Fruit fly (Drosophila melanogaster): ENCODE measurements around the gene Ack.
A peak's percentile ranks its signal among the peaks of the same experiment; 100 is the strongest.

Ack gene

dm6 chr3L:4059293-4059820 lies 48.6 kb upstream of the Ack start, which contains the start of gene Ugt305A1 (continued):
- TF ChIP-seq wdn (GFP tag; IDR thresholded peaks at IDR 0.05) (no peak), CG13894 (tag; optimal IDR thresholded peaks at IDR 0.05) (no peak), CG18476 (GFP tag; optimal IDR thresholded peaks at IDR 0.05) (no peak), ham (GFP tag; IDR thresholded peaks at IDR 0.05) (no peak), rib (GFP tag; IDR thresholded peaks at IDR 0.05) (no peak), Dfd (GFP tag; optimal IDR thresholded peaks at IDR 0.05) (no peak), E2f2 (GFP tag; IDR thresholded peaks at IDR 0.05) (no peak), CG6765 (GFP tag; optimal IDR thresholded peaks at IDR 0.05) (no peak), Lpt (GFP tag; optimal IDR thresholded peaks at IDR 0.05) (no peak), Mad (GFP tag; optimal IDR thresholded peaks at IDR 0.05) (no peak), psq (GFP tag; optimal IDR thresholded peaks at IDR 0.05) (no peak), CG14441 (GFP tag; IDR thresholded peaks at IDR 0.05) (no peak), ERR (GFP tag; optimal IDR thresholded peaks at IDR 0.05) (no peak), az2 (GFP tag; optimal IDR thresholded peaks at IDR 0.05) (no peak), CG4424 (GFP tag; optimal IDR thresholded peaks at IDR 0.05) (no peak), ranshi (GFP tag; IDR thresholded peaks at IDR 0.05) (no peak), Atf6 (GFP tag; IDR thresholded peaks at IDR 0.05) (no peak), CG12104 (GFP tag; optimal IDR thresholded peaks at IDR 0.05) (no peak), CG14965 (GFP tag; optimal IDR thresholded peaks at IDR 0.05; ENCODE audit: borderline replicate concordance) (no peak), schlank (tag; optimal IDR thresholded peaks at IDR 0.05) (no peak), Side (GFP tag; optimal IDR thresholded peaks at IDR 0.05) (no peak), Dip3 (GFP tag; optimal IDR thresholded peaks at IDR 0.05) (no peak), cad (GFP tag; optimal IDR thresholded peaks at IDR 0.05) (no peak), CG32532 (GFP tag; IDR thresholded peaks at IDR 0.05) (peak; percentile 39; the same call in 1 of the 2 replicates), CG8924 (tag; optimal IDR thresholded peaks at IDR 0.05) (no peak), prd (optimal IDR thresholded peaks at IDR 0.05) (no peak), prd (GFP tag; IDR thresholded peaks at IDR 0.05) (peak; percentile 26; the same call in 1 of the 3 replicates), CG13624 (GFP tag; optimal IDR thresholded peaks at IDR 0.05) (no peak), Poxn (GFP tag; IDR thresholded peaks at IDR 0.05) (no peak), CG9797 (GFP tag; optimal IDR thresholded peaks at IDR 0.05) (no peak), CG10366 (GFP tag; IDR thresholded peaks at IDR 0.05) (no peak), fd96Cb (tag; optimal IDR thresholded peaks at IDR 0.05) (no peak), CG3065 (GFP tag; optimal IDR thresholded peaks at IDR 0.05) (no peak), CG17361 (GFP tag; IDR thresholded peaks at IDR 0.05) (no peak), CG3726 (GFP tag; IDR thresholded peaks at IDR 0.05) (no peak), tx (GFP tag; optimal IDR thresholded peaks at IDR 0.05) (no peak), oc (tag; optimal IDR thresholded peaks at IDR 0.05) (no peak), CG34422 (GFP tag; IDR thresholded peaks at IDR 0.05) (no peak), NC2β (GFP tag; optimal IDR thresholded peaks at IDR 0.05) (no peak), stc (GFP tag; IDR thresholded peaks at IDR 0.05) (0 out of 2 replicates have a peak, but pooled peaks have one; percentile 24), sr (GFP tag; IDR thresholded peaks at IDR 0.05) (no peak), Abd-B (GFP tag; optimal IDR thresholded peaks at IDR 0.05) (no peak), CG30431 (GFP tag; optimal IDR thresholded peaks at IDR 0.05) (no peak), CG11247 (GFP tag; IDR thresholded peaks at IDR 0.05) (no peak), CG17612 (GFP tag; IDR thresholded peaks at IDR 0.05) (no peak), ewg (GFP tag; optimal IDR thresholded peaks at IDR 0.05) (no peak), Nf-YA (GFP tag; IDR thresholded peaks at IDR 0.05) (no peak), gem (tag; optimal IDR thresholded peaks at IDR 0.05) (no peak), maf-S (GFP tag; optimal IDR thresholded peaks at IDR 0.05) (no peak), CG7786 (GFP tag; optimal IDR thresholded peaks at IDR 0.05) (no peak), CG3407 (GFP tag; optimal IDR thresholded peaks at IDR 0.05) (no peak), row (GFP tag; IDR thresholded peaks at IDR 0.05) (peak; percentile 50; the same call in 2 of the 3 replicates), CG31441 (GFP tag; IDR thresholded peaks at IDR 0.05) (0 out of 2 replicates have a peak, but pooled peaks have one; percentile 11), cas (GFP tag; IDR thresholded peaks at IDR 0.05) (no peak)

Data from whole organism, embryonic.